Fruit fly (Drosophila melanogaster): ENCODE results near the gene ppk11.

DNA sequence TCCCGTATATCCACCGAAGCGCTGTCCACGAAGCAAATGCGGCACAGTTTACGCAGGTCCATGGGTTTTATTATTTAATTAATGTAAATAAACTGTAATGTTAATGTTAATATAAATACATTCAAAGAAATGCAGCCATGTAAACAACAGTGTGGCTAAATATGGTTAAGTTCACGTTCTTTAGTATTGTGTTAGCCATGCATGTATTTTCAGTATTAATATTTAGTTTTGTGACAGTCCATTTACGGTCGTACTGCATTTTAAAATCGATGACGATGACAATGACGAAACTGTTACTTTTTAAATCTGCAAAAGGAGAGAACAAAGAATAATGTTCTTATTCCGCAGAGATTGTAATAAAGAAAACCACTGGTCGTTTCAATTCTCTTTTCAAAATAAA, 18.1 kb upstream of the ppk11 start, which contains the start of gene CG13123:
- TF ChIP-seq CG12605 (GFP tag; IDR thresholded peaks at IDR 0.05) (no peak), CG15710 (tag; optimal IDR thresholded peaks at IDR 0.05) (no peak), gl (tag; optimal IDR thresholded peaks at IDR 0.05) (no peak), Pif1A (GFP tag; optimal IDR thresholded peaks at IDR 0.05) (no peak), CG34367 (tag; optimal IDR thresholded peaks at IDR 0.05) (no peak), CG32121 (GFP tag; IDR thresholded peaks at IDR 0.05) (no peak), D1 (tag; optimal IDR thresholded peaks at IDR 0.05) (peak; percentile 54), CG14655 (GFP tag; optimal IDR thresholded peaks at IDR 0.05) (no peak), rn (GFP tag; IDR thresholded peaks at IDR 0.05) (no peak), CG10348 (GFP tag; IDR thresholded peaks at IDR 0.05) (no peak), Snoo (tag; optimal IDR thresholded peaks at IDR 0.05) (no peak), Pif1B (GFP tag; optimal IDR thresholded peaks at IDR 0.05) (no peak)

Data from whole organism, pupa.